Fruit fly (Drosophila melanogaster): Measurements from ENCODE around the gene CG15211.

Gene CG15211

dm6 chrX:10820741-10821140 is 48.4 kb downstream of the CG15211 start:
- TF ChIP-seq row (GFP tag; IDR thresholded peaks at IDR 0.05) (peak; percentile 21; the same call in 1 of the 3 replicates), D (optimal IDR thresholded peaks at IDR 0.05) (no peak), D (GFP tag; optimal IDR thresholded peaks at IDR 0.05) (no peak), crol (GFP tag; IDR thresholded peaks at IDR 0.05) (peak; percentile 76), Med (GFP tag) (peak; percentile 12), grau (tag; optimal IDR thresholded peaks at IDR 0.05) (peak; percentile 83), CG17385 (GFP tag; optimal IDR thresholded peaks at IDR 0.05) (peak; percentile 40), gfzf (GFP tag; optimal IDR thresholded peaks at IDR 0.05) (no peak), CG9215 (GFP tag; IDR thresholded peaks at IDR 0.05) (no peak)

DNA sequence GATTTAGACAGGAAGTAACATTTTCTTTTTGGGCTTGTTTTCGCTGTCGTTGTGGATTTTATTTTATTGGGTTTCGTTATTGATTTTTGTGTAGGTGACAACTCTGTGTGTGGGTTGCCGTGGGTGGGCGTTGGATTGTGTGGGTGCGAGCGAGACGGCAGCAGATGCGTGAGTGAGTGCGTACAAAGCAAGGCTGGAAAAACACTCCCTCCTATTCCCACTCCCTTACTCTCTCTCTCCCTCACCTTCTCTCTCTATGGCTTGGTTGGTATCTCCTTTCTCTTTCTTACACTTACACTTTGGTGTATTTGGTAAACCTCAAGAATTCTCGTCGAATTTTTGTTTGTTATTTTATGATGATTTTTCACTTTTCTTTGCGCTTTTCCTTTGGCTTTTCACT is 49.8 kb downstream of the CG15211 start:
- TF ChIP-seq prd (optimal IDR thresholded peaks at IDR 0.05) (no peak), prd (GFP tag; IDR thresholded peaks at IDR 0.05) (no peak), Deaf1 (tag; optimal IDR thresholded peaks at IDR 0.05) (no peak), stwl (tag; optimal IDR thresholded peaks at IDR 0.05) (peak; percentile 20), onecut (GFP tag; IDR thresholded peaks at IDR 0.05) (peak; percentile 96), CG11695 (GFP tag; IDR thresholded peaks at IDR 0.05) (no peak), bbx (GFP tag; IDR thresholded peaks at IDR 0.05; ENCODE audit: partially characterized antibody) (no peak), CG8478 (optimal IDR thresholded peaks at IDR 0.05) (no peak), HLHmδ (GFP tag; optimal IDR thresholded peaks at IDR 0.05) (no peak), CG33557 (GFP tag; optimal IDR thresholded peaks at IDR 0.05) (no peak), CG11085 (GFP tag; IDR thresholded peaks at IDR 0.05) (no peak), ems (GFP tag; optimal IDR thresholded peaks at IDR 0.05) (no peak), z (GFP tag; IDR thresholded peaks at IDR 0.05) (peak; percentile 87), lab (GFP tag; optimal IDR thresholded peaks at IDR 0.05) (no peak), CG12744 (GFP tag; optimal IDR thresholded peaks at IDR 0.05) (no peak), Fer1 (GFP tag; optimal IDR thresholded peaks at IDR 0.05) (no peak), CG10321 (GFP tag; IDR thresholded peaks at IDR 0.05) (peak; percentile 79), CG6791 (GFP tag; IDR thresholded peaks at IDR 0.05; ENCODE audit: partially characterized antibody) (no peak), crol (GFP tag; IDR thresholded peaks at IDR 0.05) (peak; percentile 57; the same call in 1 of the 2 replicates), CG10654 (GFP tag; optimal IDR thresholded peaks at IDR 0.05) (no peak), Nf-YA (GFP tag; IDR thresholded peaks at IDR 0.05) (no peak), ci (GFP tag; IDR thresholded peaks at IDR 0.05) (0 out of 3 replicates have a peak, but pooled peaks have one; percentile 8), NC2α (GFP tag; optimal IDR thresholded peaks at IDR 0.05) (no peak), sr (GFP tag; IDR thresholded peaks at IDR 0.05) (0 out of 3 replicates have a peak, but pooled peaks have one; percentile 41), Dip3 (GFP tag; optimal IDR thresholded peaks at IDR 0.05) (no peak), Doc2 (GFP tag; IDR thresholded peaks at IDR 0.05) (no peak), CG17328 (GFP tag; IDR thresholded peaks at IDR 0.05) (no peak), CG4404 (GFP tag; IDR thresholded peaks at IDR 0.05) (no peak), CG16863 (GFP tag; optimal IDR thresholded peaks at IDR 0.05) (no peak), CG11504 (tag; optimal IDR thresholded peaks at IDR 0.05) (no peak), B-H1 (GFP tag; IDR thresholded peaks at IDR 0.05) (no peak), toy (GFP tag; IDR thresholded peaks at IDR 0.05) (no peak), Nf-YC (tag; optimal IDR thresholded peaks at IDR 0.05) (peak; percentile 9), pros (GFP tag; optimal IDR thresholded peaks at IDR 0.05) (peak; percentile 91), CG11696 (GFP tag; IDR thresholded peaks at IDR 0.05) (no peak), CG13287 (GFP tag; IDR thresholded peaks at IDR 0.05; ENCODE audit: partially characterized antibody) (no peak), gfzf (GFP tag; optimal IDR thresholded peaks at IDR 0.05) (no peak), Opbp (GFP tag; IDR thresholded peaks at IDR 0.05; ENCODE audit: partially characterized antibody) (0 out of 3 replicates have a peak, but pooled peaks have one; percentile 14), CG7372 (GFP tag; IDR thresholded peaks at IDR 0.05) (no peak), CG10209 (GFP tag; optimal IDR thresholded peaks at IDR 0.05) (no peak), chn (GFP tag; optimal IDR thresholded peaks at IDR 0.05) (peak; percentile 73), Trl (optimal IDR thresholded peaks at IDR 0.05) (peak; percentile 29 to 57), Trl (GFP tag; optimal IDR thresholded peaks at IDR 0.05) (no peak), CG4820 (GFP tag; optimal IDR thresholded peaks at IDR 0.05) (no peak), CG3065 (GFP tag; optimal IDR thresholded peaks at IDR 0.05) (no peak)
